Worm (Caenorhabditis elegans) whole organism, L2 larva: ENCODE measurements around the gene tofu-7.
A peak's percentile ranks its signal among the peaks of the same experiment; 100 is the strongest.

Experiments used
- C34F6.9 ChIP-seq: fragments of 150-350 bp; optimal IDR thresholded peaks from 2 replicates; lab custom pipeline; 2014; ENCODE audit warnings: missing biosample characterization, missing genetic modification characterization
- F13H6.1 ChIP-seq: sonication (generic microtip); optimal IDR thresholded peaks from 2 replicates; lab custom pipeline; 2016; ENCODE audit warnings: missing genetic modification characterization, missing compliant biosample characterization
- R02D3.7 ChIP-seq: fragments of 150-350 bp; optimal IDR thresholded peaks from 2 replicates; lab custom pipeline; 2014; ENCODE audit warnings: missing biosample characterization, missing genetic modification characterization
- ZK546.5 ChIP-seq: sonication (generic microtip); optimal IDR thresholded peaks from 2 replicates; lab custom pipeline; 2017; ENCODE audit warnings: missing biosample characterization, missing genetic modification characterization
- alr-1 ChIP-seq: fragments of 150-350 bp; optimal IDR thresholded peaks from 2 replicates; lab custom pipeline; 2014; ENCODE audit warnings: missing biosample characterization, missing genetic modification characterization
- aly-2 ChIP-seq: fragments of 150-350 bp; optimal IDR thresholded peaks from 2 replicates; lab custom pipeline; 2014; ENCODE audit warnings: missing biosample characterization, missing genetic modification characterization
- ama-1 ChIP-seq: fragments of 150-350 bp; optimal IDR thresholded peaks from 2 replicates; lab custom pipeline; 2018; ENCODE audit warnings: inconsistent platforms
- blmp-1 ChIP-seq: sonication (generic microtip); optimal IDR thresholded peaks from 2 replicates; lab custom pipeline; 2017; ENCODE audit warnings: missing genetic modification characterization, mild to moderate bottlenecking, missing compliant biosample characterization, antibody characterized with exemption, moderate library complexity; ENCODE audit not compliant: insufficient read depth
- ceh-82 ChIP-seq: fragments of 150-350 bp; optimal IDR thresholded peaks from 2 replicates; lab custom pipeline; 2014; ENCODE audit warnings: missing biosample characterization, missing genetic modification characterization
- crh-2 ChIP-seq: sonication (generic microtip); optimal IDR thresholded peaks from 2 replicates; lab custom pipeline; 2017; ENCODE audit warnings: missing biosample characterization, missing genetic modification characterization
- dmd-4 ChIP-seq: sonication (generic microtip); optimal IDR thresholded peaks from 2 replicates; lab custom pipeline; 2017; ENCODE audit warnings: missing biosample characterization, missing genetic modification characterization
- egl-27 ChIP-seq: sonication (generic microtip); optimal IDR thresholded peaks from 3 replicates; lab custom pipeline; 2017; ENCODE audit warnings: missing biosample characterization, missing genetic modification reagents, missing genetic modification characterization
- elt-3 ChIP-seq: sonication (generic microtip); optimal IDR thresholded peaks from 2 replicates; lab custom pipeline; 2017; ENCODE audit warnings: missing biosample characterization, missing genetic modification characterization
- fos-1 ChIP-seq: fragments of 150-350 bp; optimal IDR thresholded peaks from 2 replicates; lab custom pipeline; 2014; ENCODE audit warnings: missing biosample characterization, missing genetic modification characterization
- lin-11 ChIP-seq: fragments of 150-350 bp; sonication (generic microtip); optimal IDR thresholded peaks from 2 replicates; lab custom pipeline; 2014; ENCODE audit warnings: missing biosample characterization, missing genetic modification characterization, inconsistent platforms, mixed read lengths
- lin-13 ChIP-seq: fragments of 150-350 bp; optimal IDR thresholded peaks from 2 replicates; lab custom pipeline; 2014; ENCODE audit warnings: missing biosample characterization, missing genetic modification reagents, missing genetic modification characterization
- lsy-2 ChIP-seq, 2 experiments: fragments of 150-350 bp in 1 of 2; sonication (generic microtip) in 1 of 2; optimal IDR thresholded peaks; 2 replicates each; lab custom pipeline; 2014 to 2017; ENCODE audit warnings: missing biosample characterization in 2 of 2, missing genetic modification characterization in 2 of 2
- mab-5 ChIP-seq: fragments of 150-350 bp; optimal IDR thresholded peaks from 2 replicates; lab custom pipeline; 2014; ENCODE audit warnings: missing biosample characterization, missing genetic modification characterization
- mbf-1 ChIP-seq: sonication (generic microtip); optimal IDR thresholded peaks from 2 replicates; lab custom pipeline; 2017; ENCODE audit warnings: missing biosample characterization, missing genetic modification characterization
- mdl-1 ChIP-seq, 2 experiments: fragments of 150-350 bp in 1 of 2; sonication (generic microtip) in 1 of 2; optimal IDR thresholded peaks; 2 replicates each; lab custom pipeline; 2017; ENCODE audit warnings: missing biosample characterization in 2 of 2, missing genetic modification characterization in 2 of 2
- nhr-10 ChIP-seq: sonication (generic microtip); optimal IDR thresholded peaks from 2 replicates; lab custom pipeline; 2017; ENCODE audit warnings: missing biosample characterization, missing genetic modification characterization
- nhr-11 ChIP-seq: fragments of 150-350 bp; optimal IDR thresholded peaks from 2 replicates; lab custom pipeline; 2014; ENCODE audit warnings: missing biosample characterization, missing genetic modification characterization
- nhr-12 ChIP-seq: fragments of 150-350 bp; optimal IDR thresholded peaks from 2 replicates; lab custom pipeline; 2014; ENCODE audit warnings: missing biosample characterization, missing genetic modification characterization
- nhr-129 ChIP-seq: fragments of 150-350 bp; optimal IDR thresholded peaks from 2 replicates; lab custom pipeline; 2014; ENCODE audit warnings: missing biosample characterization, missing genetic modification characterization
- nhr-21 ChIP-seq: fragments of 150-350 bp; optimal IDR thresholded peaks from 2 replicates; lab custom pipeline; 2014; ENCODE audit warnings: missing biosample characterization, missing genetic modification characterization
- nhr-237 ChIP-seq: fragments of 150-350 bp; optimal IDR thresholded peaks from 2 replicates; lab custom pipeline; 2014; ENCODE audit warnings: missing biosample characterization, missing genetic modification characterization
- nhr-25 ChIP-seq: fragments of 150-350 bp; sonication (generic microtip); optimal IDR thresholded peaks from 3 replicates; lab custom pipeline; 2014; ENCODE audit warnings: missing biosample characterization, missing genetic modification characterization
- nhr-77 ChIP-seq: fragments of 150-350 bp; optimal IDR thresholded peaks from 2 replicates; lab custom pipeline; 2014; ENCODE audit warnings: missing biosample characterization, missing genetic modification characterization
- peb-1 ChIP-seq: fragments of 150-350 bp; optimal IDR thresholded peaks from 2 replicates; lab custom pipeline; 2014; ENCODE audit warnings: missing biosample characterization, missing genetic modification characterization
- sem-4 ChIP-seq: fragments of 150-350 bp; optimal IDR thresholded peaks from 2 replicates; lab custom pipeline; 2014; ENCODE audit warnings: missing biosample characterization, missing genetic modification reagents, missing genetic modification characterization
- skn-1 ChIP-seq: sonication (generic microtip); optimal IDR thresholded peaks from 2 replicates; lab custom pipeline; 2017; ENCODE audit warnings: missing biosample characterization, missing genetic modification characterization
- sma-3 ChIP-seq: sonication (generic microtip); optimal IDR thresholded peaks from 2 replicates; lab custom pipeline; 2016; ENCODE audit warnings: missing genetic modification reagents, missing genetic modification characterization, missing compliant biosample characterization
- sma-9 ChIP-seq, 2 experiments: fragments of 150-350 bp in 1 of 2; sonication (generic microtip) in 1 of 2; optimal IDR thresholded peaks; 2 replicates each; lab custom pipeline; 2014 to 2016; ENCODE audit warnings: missing genetic modification characterization in 2 of 2, mild to moderate bottlenecking in 1 of 2, missing biosample characterization in 1 of 2, missing compliant biosample characterization in 1 of 2, missing genetic modification reagents in 1 of 2, moderate library complexity in 1 of 2
- snpc-4 ChIP-seq: fragments of 150-350 bp; optimal IDR thresholded peaks from 2 replicates; lab custom pipeline; 2014; ENCODE audit warnings: missing biosample characterization, missing genetic modification characterization
- unc-39 ChIP-seq: fragments of 150-350 bp; optimal IDR thresholded peaks from 2 replicates; lab custom pipeline; 2014; ENCODE audit warnings: missing biosample characterization, missing genetic modification characterization
- unc-62 ChIP-seq: fragments of 150-350 bp; optimal IDR thresholded peaks from 2 replicates; lab custom pipeline; 2014; ENCODE audit warnings: missing biosample characterization, missing genetic modification reagents, missing genetic modification characterization
- zag-1 ChIP-seq: fragments of 150-350 bp; optimal IDR thresholded peaks from 2 replicates; lab custom pipeline; 2014; ENCODE audit warnings: missing biosample characterization, missing genetic modification characterization
- ztf-1 ChIP-seq: fragments of 200-800 bp; sonication (Bioruptor generic); conservative IDR thresholded peaks from 2 replicates; pipeline ENCODE4 v1.3.6; 2022; ENCODE audit warnings: missing genetic modification characterization, missing compliant biosample characterization

Gene tofu-7

ce11 chrIII:7096481-7096880 is 11.7 kb upstream of the tofu-7 start:
- TF ChIP-seq R02D3.7 (tag; lab: Kevin White, UChicago) (no peak), ama-1 (lab: Kevin White, UChicago) (no peak), peb-1 (no peak), dmd-4 (no peak), mbf-1 (tag; lab: Kevin White, UChicago) (no peak), nhr-10 (no peak), sem-4 (tag; lab: Kevin White, UChicago) (no peak), lsy-2 (tag; optimal IDR thresholded peaks at IDR 0.05; lab: Kevin White, UChicago) (no peak), aly-2 (tag; lab: Kevin White, UChicago) (no peak), ceh-82 (no peak), nhr-21 (no peak), nhr-25 (tag; lab: Kevin White, UChicago) (no peak), nhr-12 (tag; lab: Kevin White, UChicago) (no peak), sma-3 (GFP tag; lab: Kevin White, UChicago) (no peak), fos-1 (tag; lab: Kevin White, UChicago) (no peak), nhr-237 (tag; lab: Kevin White, UChicago) (no peak), egl-27 (tag; lab: Kevin White, UChicago) (no peak)

- TF ChIP-seq lsy-2 (tag; optimal IDR thresholded peaks at IDR 0.05; lab: Kevin White, UChicago), result peak in 1 of 2 experiments; percentile 4
- TF ChIP-seq sma-9 (GFP tag; optimal IDR thresholded peaks at IDR 0.05; lab: Kevin White, UChicago), result peak; percentile 20
- no peak for TF ChIP-seq sma-9 (tag; optimal IDR thresholded peaks at IDR 0.05; lab: Kevin White, UChicago)
- TF ChIP-seq R02D3.7 (tag; lab: Kevin White, UChicago), result no peak
- no peak for TF ChIP-seq elt-3 (tag; lab: Kevin White, UChicago)
These were observed 10.3 kb upstream of the tofu-7 start, which contains the start of gene nhr-9 for ce11 chrIII:7095156-7095555. Gene nhr-9 (plus strand): TSS chrIII:7095462.

ce11 chrIII:7091042-7091441 is 6.2 kb upstream of the tofu-7 start, which contains the start of gene ZK418.2:
Gene ZK418.2 (plus strand): TSS chrIII:7091342.
- TF ChIP-seq sem-4 (tag; lab: Kevin White, UChicago) (no peak), ZK546.5 (tag; lab: Kevin White, UChicago) (no peak), zag-1 (tag; lab: Kevin White, UChicago) (no peak), elt-3 (tag; lab: Kevin White, UChicago) (no peak), nhr-25 (tag; lab: Kevin White, UChicago) (no peak), ceh-82 (no peak), unc-62 (GFP tag; lab: Kevin White, UChicago) (no peak)

DNA sequence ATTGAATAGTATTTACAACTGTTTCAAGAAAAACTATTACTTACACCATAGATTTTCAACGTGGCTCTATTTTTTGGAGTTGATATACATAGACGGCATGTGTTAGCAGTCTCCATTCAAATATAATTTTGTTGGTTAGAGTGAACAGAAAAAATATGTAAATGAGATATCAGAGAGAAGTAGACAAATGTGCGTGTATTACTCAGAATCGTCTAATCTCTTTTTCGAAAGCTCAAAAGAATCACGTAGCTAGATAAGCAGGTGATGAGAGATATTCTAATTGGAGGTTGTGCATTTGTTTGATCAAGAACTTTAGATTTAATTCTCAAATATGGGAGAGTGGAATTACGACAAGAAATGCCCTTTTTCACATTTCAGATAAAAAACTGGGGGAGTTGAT is 5.7 kb upstream of the tofu-7 start, which contains the start of gene ZK418.10:
Gene ZK418.10, minus strand, starts transcription at position 148 of the 400 bp plus-strand sequence.
- TF ChIP-seq unc-62 (GFP tag; lab: Kevin White, UChicago) (no peak), blmp-1 (tag; lab: Kevin White, UChicago) (no peak), ama-1 (lab: Kevin White, UChicago) (no peak), sma-9 (GFP tag; optimal IDR thresholded peaks at IDR 0.05; lab: Kevin White, UChicago) (peak; percentile 5), sma-9 (tag; optimal IDR thresholded peaks at IDR 0.05; lab: Kevin White, UChicago) (no peak), skn-1 (tag; lab: Kevin White, UChicago) (no peak), zag-1 (tag; lab: Kevin White, UChicago) (no peak), nhr-12 (tag; lab: Kevin White, UChicago) (no peak), elt-3 (tag; lab: Kevin White, UChicago) (no peak), mab-5 (tag; lab: Kevin White, UChicago) (no peak), lin-11 (tag; lab: Kevin White, UChicago) (no peak), F13H6.1 (no peak), nhr-237 (tag; lab: Kevin White, UChicago) (no peak), aly-2 (tag; lab: Kevin White, UChicago) (no peak), nhr-77 (tag; lab: Kevin White, UChicago) (no peak), nhr-10 (no peak), lsy-2 (tag; optimal IDR thresholded peaks at IDR 0.05; lab: Kevin White, UChicago) (peak in 1 of 2 experiments; percentile 16), ztf-1 (no peak), nhr-129 (no peak), egl-27 (tag; lab: Kevin White, UChicago) (no peak), snpc-4 (tag; lab: Kevin White, UChicago) (no peak), dmd-4 (no peak), crh-2 (tag; lab: Kevin White, UChicago) (no peak), mbf-1 (tag; lab: Kevin White, UChicago) (no peak), nhr-11 (tag; lab: Kevin White, UChicago) (no peak), lin-13 (GFP tag; lab: Kevin White, UChicago) (no peak), unc-39 (tag; lab: Kevin White, UChicago) (no peak), mdl-1 (tag; optimal IDR thresholded peaks at IDR 0.05; lab: Kevin White, UChicago) (no peak), nhr-21 (peak; percentile 16), fos-1 (tag; lab: Kevin White, UChicago) (no peak), C34F6.9 (tag; lab: Kevin White, UChicago) (peak; percentile 33), alr-1 (no peak), R02D3.7 (tag; lab: Kevin White, UChicago) (no peak)
- TF ChIP-seq, all 48 proteins: peak for 4
